Fruit fly (Drosophila melanogaster) whole organism, prepupa: ENCODE results near the gene me31B.

Source experiments
- Blimp-1 ChIP-seq: fragments of 200-800 bp; sonication (Bioruptor generic); optimal IDR thresholded peaks from 3 replicates; lab custom pipeline; 2017; ENCODE audit warnings: missing biosample characterization, missing genetic modification characterization, mild to moderate bottlenecking, moderate library complexity, missing genetic modification reagents
- CG10631 ChIP-seq: fragments of 200-800 bp; sonication (Bioruptor generic); optimal IDR thresholded peaks from 2 replicates; lab custom pipeline; 2016; ENCODE audit warnings: missing biosample characterization, missing genetic modification characterization
- CG10669 ChIP-seq: fragments of 200-800 bp; sonication (Bioruptor generic); optimal IDR thresholded peaks from 3 replicates; lab custom pipeline; 2018; ENCODE audit warnings: missing biosample characterization, mild to moderate bottlenecking, missing genetic modification characterization, moderate library complexity
- CG11294 ChIP-seq: fragments of 200-800 bp; sonication (Bioruptor generic); IDR thresholded peaks from 2 replicates; pipeline ENCODE4 v1.3.6; 2022; ENCODE audit warnings: missing biosample characterization, missing genetic modification characterization
- CG11762 ChIP-seq: fragments of 200-800 bp; sonication (Bioruptor generic); optimal IDR thresholded peaks from 3 replicates; lab custom pipeline; 2016; ENCODE audit warnings: missing biosample characterization, missing genetic modification characterization; ENCODE audit not compliant: insufficient read depth
- CG11902 ChIP-seq: fragments of 200-800 bp; sonication (Bioruptor generic); optimal IDR thresholded peaks from 3 replicates; lab custom pipeline; 2016; ENCODE audit warnings: missing biosample characterization, missing genetic modification characterization
- CG1621 ChIP-seq: fragments of 200-800 bp; sonication (Bioruptor generic); optimal IDR thresholded peaks from 3 replicates; lab custom pipeline; 2018; ENCODE audit warnings: missing biosample characterization, mild to moderate bottlenecking, missing genetic modification characterization
- CG16779 ChIP-seq: fragments of 200-800 bp; sonication (Bioruptor generic); optimal IDR thresholded peaks from 3 replicates; lab custom pipeline; 2017; ENCODE audit warnings: missing biosample characterization, mild to moderate bottlenecking, missing genetic modification characterization
- CG3032 ChIP-seq: fragments of 200-800 bp; optimal IDR thresholded peaks from 2 replicates; lab custom pipeline; 2019; ENCODE audit warnings: missing biosample characterization, mild to moderate bottlenecking, missing genetic modification characterization, moderate library complexity
- CG32006 ChIP-seq: fragments of 200-800 bp; sonication (Bioruptor generic); optimal IDR thresholded peaks from 3 replicates; lab custom pipeline; 2017; ENCODE audit warnings: missing biosample characterization, mild to moderate bottlenecking, missing genetic modification characterization
- CG34406 ChIP-seq: fragments of 200-800 bp; sonication (Bioruptor generic); optimal IDR thresholded peaks from 3 replicates; lab custom pipeline; 2016; ENCODE audit warnings: missing biosample characterization, missing genetic modification characterization
- CG3919 ChIP-seq: fragments of 200-800 bp; sonication (Bioruptor generic); optimal IDR thresholded peaks from 3 replicates; lab custom pipeline; 2016; ENCODE audit warnings: missing biosample characterization, missing genetic modification characterization
- CG4318 ChIP-seq: fragments of 200-800 bp; sonication (Bioruptor generic); optimal IDR thresholded peaks from 3 replicates; lab custom pipeline; 2017; ENCODE audit warnings: missing biosample characterization, mild to moderate bottlenecking, missing genetic modification characterization
- CG6163 ChIP-seq: fragments of 200-800 bp; sonication (Bioruptor generic); IDR thresholded peaks from 3 replicates; pipeline ENCODE4 v1.3.6; 2022; ENCODE audit warnings: missing biosample characterization, missing genetic modification characterization
- CG6276 ChIP-seq: fragments of 200-800 bp; sonication (Bioruptor generic); optimal IDR thresholded peaks from 2 replicates; lab custom pipeline; 2017; ENCODE audit warnings: missing biosample characterization, mild to moderate bottlenecking, missing genetic modification characterization
- CG6792 ChIP-seq: fragments of 200-800 bp; sonication (Bioruptor generic); optimal IDR thresholded peaks from 3 replicates; lab custom pipeline; 2016; ENCODE audit warnings: missing biosample characterization, missing genetic modification characterization
- CG6808 ChIP-seq: fragments of 200-800 bp; sonication (Bioruptor generic); optimal IDR thresholded peaks from 3 replicates; lab custom pipeline; 2017; ENCODE audit warnings: missing biosample characterization, missing genetic modification characterization, mild to moderate bottlenecking, moderate library complexity, missing genetic modification reagents
- CG6854 ChIP-seq: fragments of 200-800 bp; sonication (Bioruptor generic); optimal IDR thresholded peaks from 2 replicates; lab custom pipeline; 2017; ENCODE audit warnings: missing biosample characterization, mild to moderate bottlenecking, missing genetic modification characterization
- CG7368 ChIP-seq: fragments of 200-800 bp; sonication (Bioruptor generic); optimal IDR thresholded peaks from 3 replicates; lab custom pipeline; 2016; ENCODE audit warnings: missing biosample characterization, missing genetic modification characterization
- CG8119 ChIP-seq: fragments of 200-800 bp; sonication (Bioruptor generic); IDR thresholded peaks from 3 replicates; pipeline ENCODE4 v1.3.6; 2022; ENCODE audit warnings: missing biosample characterization, missing genetic modification characterization
- CG8319 ChIP-seq: fragments of 200-800 bp; sonication (Bioruptor generic); optimal IDR thresholded peaks from 3 replicates; lab custom pipeline; 2016; ENCODE audit warnings: missing biosample characterization, missing genetic modification characterization
- CG8632 ChIP-seq: fragments of 200-800 bp; sonication (Bioruptor generic); optimal IDR thresholded peaks from 3 replicates; lab custom pipeline; 2016; ENCODE audit warnings: missing biosample characterization, missing genetic modification characterization
- Eip75B ChIP-seq: fragments of 200-800 bp; sonication (Bioruptor generic); optimal IDR thresholded peaks from 3 replicates; lab custom pipeline; 2016; ENCODE audit warnings: missing biosample characterization, missing genetic modification characterization
- Eip78C ChIP-seq: fragments of 200-800 bp; sonication (Bioruptor generic); peaks from one replicate; lab custom pipeline; 2016; ENCODE audit warnings: missing biosample characterization, missing genetic modification characterization
- Ets96B ChIP-seq: fragments of 200-800 bp; optimal IDR thresholded peaks from 2 replicates; lab custom pipeline; 2019; ENCODE audit warnings: missing biosample characterization, mild to moderate bottlenecking, missing genetic modification characterization, moderate library complexity
- Gug ChIP-seq: fragments of 200-800 bp; sonication (Bioruptor generic); IDR thresholded peaks from 2 replicates; pipeline ENCODE4 v1.3.6; 2022; ENCODE audit warnings: missing biosample characterization, missing genetic modification characterization
- Hr38 ChIP-seq: sonication (Bioruptor generic); optimal IDR thresholded peaks from 2 replicates; lab custom pipeline; 2016; ENCODE audit warnings: missing biosample characterization, missing genetic modification characterization
- Hr39 ChIP-seq: fragments of 200-800 bp; sonication (Bioruptor generic); optimal IDR thresholded peaks from 2 replicates; lab custom pipeline; 2016; ENCODE audit warnings: missing biosample characterization, missing genetic modification characterization
- Hr4 ChIP-seq: fragments of 200-800 bp; sonication (Bioruptor generic); optimal IDR thresholded peaks from 3 replicates; lab custom pipeline; 2016; ENCODE audit warnings: missing biosample characterization, missing genetic modification characterization
- Lpt ChIP-seq: fragments of 200-800 bp; sonication (Bioruptor generic); optimal IDR thresholded peaks from 3 replicates; lab custom pipeline; 2016; ENCODE audit warnings: missing biosample characterization, missing genetic modification characterization
- Met ChIP-seq: fragments of 200-800 bp; sonication (Bioruptor generic); optimal IDR thresholded peaks from 3 replicates; lab custom pipeline; 2016; ENCODE audit warnings: missing biosample characterization, missing genetic modification characterization
- OdsH ChIP-seq: fragments of 200-800 bp; sonication (Bioruptor generic); optimal IDR thresholded peaks from 3 replicates; lab custom pipeline; 2016; ENCODE audit warnings: missing biosample characterization, missing genetic modification characterization
- Smox ChIP-seq: fragments of 200-800 bp; sonication (Bioruptor generic); optimal IDR thresholded peaks from 3 replicates; lab custom pipeline; 2016; ENCODE audit warnings: missing biosample characterization, missing genetic modification characterization
- Sox102F ChIP-seq: fragments of 200-800 bp; sonication (Bioruptor generic); optimal IDR thresholded peaks from 2 replicates; lab custom pipeline; 2016; ENCODE audit warnings: missing biosample characterization, mild to moderate bottlenecking, missing genetic modification characterization
- Sox15 ChIP-seq: fragments of 200-800 bp; sonication (Bioruptor generic); optimal IDR thresholded peaks from 3 replicates; lab custom pipeline; 2016; ENCODE audit warnings: missing biosample characterization, missing genetic modification characterization
- achi ChIP-seq: fragments of 200-800 bp; sonication (Bioruptor generic); optimal IDR thresholded peaks from 3 replicates; lab custom pipeline; 2016; ENCODE audit warnings: missing biosample characterization, missing genetic modification characterization
- dsx ChIP-seq: fragments of 200-800 bp; optimal IDR thresholded peaks from 3 replicates; lab custom pipeline; 2019; ENCODE audit warnings: missing biosample characterization, mild to moderate bottlenecking, missing genetic modification characterization, moderate library complexity; ENCODE audit not compliant: poor library complexity, severe bottlenecking
- eg ChIP-seq: fragments of 200-800 bp; sonication (Bioruptor generic); IDR thresholded peaks from 3 replicates; pipeline ENCODE4 v1.3.6; 2022; ENCODE audit warnings: missing biosample characterization, missing genetic modification characterization
- fd59A ChIP-seq: fragments of 200-800 bp; sonication (Bioruptor generic); optimal IDR thresholded peaks from 2 replicates; lab custom pipeline; 2017; ENCODE audit warnings: missing biosample characterization, mild to moderate bottlenecking, missing genetic modification characterization, missing genetic modification reagents
- fd85E ChIP-seq: fragments of 200-800 bp; sonication (Bioruptor generic); optimal IDR thresholded peaks from 3 replicates; lab custom pipeline; 2016; ENCODE audit warnings: missing biosample characterization, missing genetic modification characterization
- fkh ChIP-seq: fragments of 200-800 bp; sonication (Bioruptor generic); optimal IDR thresholded peaks from 3 replicates; lab custom pipeline; 2017; ENCODE audit warnings: missing biosample characterization, mild to moderate bottlenecking, missing genetic modification characterization, moderate library complexity
- lz ChIP-seq: fragments of 200-800 bp; sonication (Bioruptor generic); optimal IDR thresholded peaks from 3 replicates; lab custom pipeline; 2016; ENCODE audit warnings: missing biosample characterization, missing genetic modification characterization
- net ChIP-seq: fragments of 200-800 bp; sonication (Bioruptor generic); optimal IDR thresholded peaks from 3 replicates; lab custom pipeline; 2016; ENCODE audit warnings: missing biosample characterization, missing genetic modification characterization
- pdm3 ChIP-seq: fragments of 200-800 bp; sonication (Bioruptor generic); optimal IDR thresholded peaks from 3 replicates; lab custom pipeline; 2016; ENCODE audit warnings: missing biosample characterization, missing genetic modification characterization
- salr ChIP-seq, 2 experiments: fragments of 200-800 bp; sonication (Bioruptor generic); optimal IDR thresholded peaks; 3 replicates each; lab custom pipeline; 2016 to 2018; ENCODE audit warnings: missing biosample characterization in 2 of 2, missing genetic modification characterization in 2 of 2, mild to moderate bottlenecking in 1 of 2
- ss ChIP-seq, 2 experiments: fragments of 200-800 bp; sonication (Bioruptor generic); optimal IDR thresholded peaks; 2 replicates in 1 of 2; 3 replicates in 1 of 2; lab custom pipeline; 2017 to 2018; ENCODE audit warnings: mild to moderate bottlenecking in 2 of 2, missing biosample characterization in 2 of 2, missing genetic modification characterization in 2 of 2, moderate library complexity in 1 of 2
- svp ChIP-seq: fragments of 200-800 bp; sonication (Bioruptor generic); peaks from one replicate; lab custom pipeline; 2016; ENCODE audit warnings: missing biosample characterization, missing genetic modification characterization
- topi ChIP-seq: fragments of 200-800 bp; sonication (Bioruptor generic); optimal IDR thresholded peaks from 3 replicates; lab custom pipeline; 2016; ENCODE audit warnings: missing biosample characterization, missing genetic modification characterization

me31B gene

DNA sequence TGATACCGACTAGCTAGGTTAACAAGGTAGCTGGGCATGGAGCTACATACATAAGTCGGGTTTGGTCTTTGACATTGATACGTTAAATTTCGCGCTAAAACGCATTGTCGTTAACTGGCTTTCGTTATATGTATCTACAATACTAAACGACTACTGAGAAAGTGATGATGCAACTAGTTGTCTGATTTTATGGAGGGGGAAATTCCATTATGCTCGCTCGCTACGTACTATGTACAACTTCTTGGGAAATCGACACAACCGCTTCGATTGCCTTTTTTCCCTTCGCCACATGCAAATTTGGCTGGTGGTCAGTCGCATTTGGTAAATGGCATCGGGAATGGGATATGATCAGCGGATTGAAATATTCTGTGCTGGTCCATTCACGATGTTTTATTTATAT, 19.1 kb upstream of the me31B start:
- TF ChIP-seq fd85E (GFP tag; lab: Kevin White, UChicago) = no peak
- TF ChIP-seq fkh (GFP tag; lab: Kevin White, UChicago) = peak; percentile 6
- TF ChIP-seq lz (GFP tag; lab: Kevin White, UChicago) = no peak

- TF ChIP-seq pdm3 (no peak), CG6854 (no peak), svp (GFP tag; lab: Kevin White, UChicago) (no peak), Hr38 (GFP tag; lab: Kevin White, UChicago) (no peak), Gug (GFP tag; lab: Robert Waterston, UW) (no peak), eg (GFP tag; lab: Robert Waterston, UW) (no peak), OdsH (GFP tag; lab: Kevin White, UChicago) (no peak), topi (GFP tag; lab: Kevin White, UChicago) (no peak), Blimp-1 (peak; percentile 43), CG6163 (GFP tag; lab: Robert Waterston, UW) (no peak), fd59A (no peak), CG34406 (GFP tag; lab: Kevin White, UChicago) (no peak), CG16779 (no peak), CG11762 (GFP tag; lab: Kevin White, UChicago) (no peak), CG7368 (no peak), CG10631 (no peak), CG10669 (GFP tag; lab: Kevin White, UChicago) (no peak), fd85E (GFP tag; lab: Kevin White, UChicago) (no peak), Met (GFP tag; lab: Kevin White, UChicago) (no peak), Sox102F (GFP tag; lab: Kevin White, UChicago) (no peak), lz (GFP tag; lab: Kevin White, UChicago) (peak; percentile 21), Eip75B (GFP tag; lab: Kevin White, UChicago) (no peak), ss (GFP tag; optimal IDR thresholded peaks at IDR 0.05; lab: Kevin White, UChicago) (no peak), dsx (GFP tag; lab: Kevin White, UChicago) (no peak), CG11902 (no peak), CG8119 (GFP tag; lab: Robert Waterston, UW) (no peak), CG8632 (GFP tag; lab: Kevin White, UChicago) (no peak), Smox (GFP tag; lab: Kevin White, UChicago) (no peak), CG8319 (GFP tag; lab: Kevin White, UChicago) (no peak), CG1621 (no peak), Ets96B (no peak), CG6792 (no peak), fkh (GFP tag; lab: Kevin White, UChicago) (peak; percentile 15), Sox15 (GFP tag; lab: Kevin White, UChicago) (no peak), salr (GFP tag; optimal IDR thresholded peaks at IDR 0.05; lab: Kevin White, UChicago) (no peak), CG6808 (GFP tag; lab: Kevin White, UChicago) (no peak), CG11294 (GFP tag; lab: Robert Waterston, UW) (no peak), CG3032 (tag; lab: Kevin White, UChicago) (peak; percentile 18), CG6276 (no peak), Lpt (GFP tag; lab: Kevin White, UChicago) (no peak), achi (GFP tag; lab: Kevin White, UChicago) (peak; percentile 76), Hr39 (GFP tag; lab: Kevin White, UChicago) (no peak), Hr4 (GFP tag; lab: Kevin White, UChicago) (no peak), CG4318 (GFP tag; lab: Kevin White, UChicago) (no peak), CG32006 (GFP tag; lab: Kevin White, UChicago) (no peak), CG3919 (GFP tag; lab: Kevin White, UChicago) (no peak), Eip78C (GFP tag; lab: Kevin White, UChicago) (peak; percentile 76), net (GFP tag; lab: Kevin White, UChicago) (no peak)
Measured at dm6 chr2L:10220501-10221386, 18.4 kb upstream of the me31B start, which contains the start of the genes Npc1a and Prosalpha6. Gene Npc1a, minus strand, starts transcription at chr2L:10221216. Gene Prosalpha6, plus strand, starts transcription at chr2L:10221351.
